Worm (Caenorhabditis elegans) whole organism, L4 larva: ENCODE results near the gene T27C5.12.

Source experiments
- aly-2 ChIP-seq: sonication (generic microtip); optimal IDR thresholded peaks from 2 replicates; lab custom pipeline; 2018; ENCODE audit warnings: missing biosample characterization, missing genetic modification characterization
- ceh-62 ChIP-seq: sonication (generic microtip); optimal IDR thresholded peaks from 2 replicates; lab custom pipeline; 2017; ENCODE audit warnings: missing biosample characterization, missing genetic modification characterization
- egl-27 ChIP-seq: sonication (generic microtip); optimal IDR thresholded peaks from 3 replicates; lab custom pipeline; 2017; ENCODE audit warnings: missing biosample characterization, missing genetic modification reagents, missing genetic modification characterization

ce11 chrV:17376639-17377038, 38.4 kb upstream of the T27C5.12 start, which contains the start of gene Y20C6A.1:
- TF ChIP-seq egl-27 (tag; lab: Kevin White, UChicago) (no peak), ceh-62 (tag; lab: Kevin White, UChicago) (no peak), aly-2 (tag; lab: Kevin White, UChicago) (no peak)
